Worm (Caenorhabditis elegans) whole organism, L3 larva: ENCODE data around the gene srx-116.

ENCODE experiments used
- ZK546.5 ChIP-seq: sonication (generic microtip); optimal IDR thresholded peaks from 2 replicates; lab custom pipeline; 2017; ENCODE audit warnings: missing biosample characterization, missing genetic modification characterization
- aly-2 ChIP-seq: fragments of 150-350 bp; optimal IDR thresholded peaks from 2 replicates; lab custom pipeline; 2014; ENCODE audit warnings: missing biosample characterization, missing genetic modification characterization
- ama-1 ChIP-seq: fragments of 150-350 bp; optimal IDR thresholded peaks from 2 replicates; lab custom pipeline; 2018
- ceh-16 ChIP-seq: sonication (generic microtip); optimal IDR thresholded peaks from 2 replicates; lab custom pipeline; 2017; ENCODE audit warnings: missing biosample characterization, missing genetic modification characterization
- ceh-28 ChIP-seq: fragments of 150-350 bp; optimal IDR thresholded peaks from 2 replicates; lab custom pipeline; 2014; ENCODE audit warnings: missing biosample characterization, missing genetic modification reagents, missing genetic modification characterization
- ceh-82 ChIP-seq: fragments of 150-350 bp; optimal IDR thresholded peaks from 2 replicates; lab custom pipeline; 2014; ENCODE audit warnings: missing biosample characterization, missing genetic modification characterization
- daf-12 ChIP-seq: fragments of 150-350 bp; optimal IDR thresholded peaks from 2 replicates; lab custom pipeline; 2014; ENCODE audit warnings: missing biosample characterization, missing genetic modification reagents, missing genetic modification characterization
- egl-5 ChIP-seq: fragments of 150-350 bp; optimal IDR thresholded peaks from 2 replicates; lab custom pipeline; 2017; ENCODE audit warnings: missing biosample characterization, missing genetic modification reagents, missing genetic modification characterization, inconsistent platforms
- elt-1 ChIP-seq: fragments of 150-350 bp; optimal IDR thresholded peaks from 2 replicates; lab custom pipeline; 2014; ENCODE audit warnings: missing biosample characterization, missing genetic modification characterization
- elt-2 ChIP-seq: sonication (generic microtip); optimal IDR thresholded peaks from 2 replicates; lab custom pipeline; 2016; ENCODE audit warnings: missing genetic modification reagents, mild to moderate bottlenecking, missing genetic modification characterization, missing compliant biosample characterization
- eor-1 ChIP-seq, 2 experiments: fragments of 150-350 bp; optimal IDR thresholded peaks; 2 replicates each; lab custom pipeline; 2014 to 2018; ENCODE audit warnings: missing biosample characterization in 2 of 2, missing genetic modification characterization in 2 of 2
- fkh-10 ChIP-seq: sonication (generic microtip); optimal IDR thresholded peaks from 2 replicates; lab custom pipeline; 2017; ENCODE audit warnings: missing biosample characterization, missing genetic modification reagents, missing genetic modification characterization
- fkh-2 ChIP-seq: fragments of 150-350 bp; optimal IDR thresholded peaks from 2 replicates; lab custom pipeline; 2014; ENCODE audit warnings: missing biosample characterization, missing genetic modification reagents, missing genetic modification characterization
- fos-1 ChIP-seq: fragments of 150-350 bp; optimal IDR thresholded peaks from 2 replicates; lab custom pipeline; 2014; ENCODE audit warnings: missing biosample characterization, missing genetic modification characterization
- hmg-11 ChIP-seq: sonication (generic microtip); optimal IDR thresholded peaks from 2 replicates; lab custom pipeline; 2016; ENCODE audit warnings: missing genetic modification characterization, missing compliant biosample characterization
- jun-1 ChIP-seq: fragments of 150-350 bp; optimal IDR thresholded peaks from 2 replicates; lab custom pipeline; 2014; ENCODE audit warnings: missing biosample characterization, missing genetic modification reagents, missing genetic modification characterization
- lin-15B ChIP-seq: fragments of 150-350 bp; optimal IDR thresholded peaks from 2 replicates; lab custom pipeline; 2014; ENCODE audit warnings: missing biosample characterization, missing genetic modification characterization
- mdl-1 ChIP-seq: fragments of 150-350 bp; optimal IDR thresholded peaks from 2 replicates; lab custom pipeline; 2014; ENCODE audit warnings: missing biosample characterization, missing genetic modification characterization
- nfya-1 ChIP-seq: sonication (generic microtip); optimal IDR thresholded peaks from 2 replicates; lab custom pipeline; 2017; ENCODE audit warnings: missing genetic modification characterization, mild to moderate bottlenecking, missing compliant biosample characterization, antibody characterized with exemption, moderate library complexity; ENCODE audit not compliant: insufficient read depth
- nhr-11 ChIP-seq: fragments of 150-350 bp; optimal IDR thresholded peaks from 2 replicates; lab custom pipeline; 2014; ENCODE audit warnings: missing biosample characterization, missing genetic modification characterization
- nhr-12 ChIP-seq: fragments of 150-350 bp; optimal IDR thresholded peaks from 2 replicates; lab custom pipeline; 2014; ENCODE audit warnings: missing biosample characterization, missing genetic modification characterization
- nhr-23 ChIP-seq: fragments of 150-350 bp; optimal IDR thresholded peaks from 2 replicates; lab custom pipeline; 2014; ENCODE audit warnings: missing biosample characterization, missing genetic modification reagents, missing genetic modification characterization
- nhr-25 ChIP-seq: sonication (generic microtip); optimal IDR thresholded peaks from 2 replicates; lab custom pipeline; 2017; ENCODE audit warnings: missing biosample characterization, missing genetic modification characterization
- nhr-28 ChIP-seq: fragments of 150-350 bp; optimal IDR thresholded peaks from 2 replicates; lab custom pipeline; 2014; ENCODE audit warnings: missing biosample characterization, missing genetic modification characterization
- nhr-43 ChIP-seq: sonication (generic microtip); optimal IDR thresholded peaks from 2 replicates; lab custom pipeline; 2016; ENCODE audit warnings: mild to moderate bottlenecking, missing genetic modification characterization, missing compliant biosample characterization; ENCODE audit not compliant: poor library complexity, severe bottlenecking
- nhr-67 ChIP-seq: fragments of 150-350 bp; optimal IDR thresholded peaks from 2 replicates; lab custom pipeline; 2014; ENCODE audit warnings: missing biosample characterization, missing genetic modification characterization
- nhr-76 ChIP-seq: fragments of 150-350 bp; sonication (generic microtip); optimal IDR thresholded peaks from 5 replicates; lab custom pipeline; 2014; ENCODE audit warnings: missing biosample characterization, missing genetic modification characterization
- nhr-77 ChIP-seq: fragments of 150-350 bp; optimal IDR thresholded peaks from 2 replicates; lab custom pipeline; 2014; ENCODE audit warnings: missing biosample characterization, missing genetic modification characterization
- pqm-1 ChIP-seq: fragments of 150-350 bp; optimal IDR thresholded peaks from 2 replicates; lab custom pipeline; 2017; ENCODE audit warnings: missing biosample characterization, missing genetic modification characterization, inconsistent platforms
- skn-1 ChIP-seq: fragments of 150-350 bp; optimal IDR thresholded peaks from 2 replicates; lab custom pipeline; 2014; ENCODE audit warnings: missing biosample characterization, missing genetic modification characterization
- snpc-4 ChIP-seq: fragments of 150-350 bp; optimal IDR thresholded peaks from 2 replicates; lab custom pipeline; 2014; ENCODE audit warnings: missing biosample characterization, missing genetic modification characterization
- unc-62 ChIP-seq: fragments of 150-350 bp; sonication (generic microtip); optimal IDR thresholded peaks from 4 replicates; lab custom pipeline; 2014; ENCODE audit warnings: missing biosample characterization, missing genetic modification reagents, missing genetic modification characterization
- zag-1 ChIP-seq: fragments of 150-350 bp; optimal IDR thresholded peaks from 2 replicates; lab custom pipeline; 2014; ENCODE audit warnings: missing biosample characterization, missing genetic modification characterization
- ztf-11 ChIP-seq: fragments of 150-350 bp; optimal IDR thresholded peaks from 2 replicates; lab custom pipeline; 2014; ENCODE audit warnings: missing biosample characterization, missing genetic modification characterization
- ztf-4 ChIP-seq: fragments of 150-350 bp; optimal IDR thresholded peaks from 2 replicates; lab custom pipeline; 2014; ENCODE audit warnings: missing biosample characterization, missing genetic modification characterization

srx-116 gene

ce11 chrV:12701613-12702012 is 30.9 kb downstream of the srx-116 start:
- TF ChIP-seq jun-1 (tag; lab: Kevin White, UChicago) (no peak), ztf-11 (tag; lab: Kevin White, UChicago) (no peak)

ce11 chrV:12704077-12704476 is 33.4 kb downstream of the srx-116 start, which contains the start of gene R11D1.1:
R11D1.1 (plus strand) TSS chrV:12704377.
- no peak for TF ChIP-seq nhr-23 (tag; lab: Kevin White, UChicago)
- TF ChIP-seq nhr-67 (tag; lab: Kevin White, UChicago): no peak
- TF ChIP-seq hmg-11 (tag; lab: Kevin White, UChicago): no peak
- TF ChIP-seq ceh-82 (tag; lab: Kevin White, UChicago): no peak
- TF ChIP-seq nhr-28 (tag; lab: Kevin White, UChicago): no peak
- TF ChIP-seq elt-2: no peak
- no peak for TF ChIP-seq pqm-1 (tag; lab: Kevin White, UChicago)
- no peak for TF ChIP-seq ztf-4 (tag; lab: Kevin White, UChicago)
- TF ChIP-seq nhr-12: no peak
- no peak for TF ChIP-seq ZK546.5
- no peak for TF ChIP-seq fkh-10 (GFP tag; lab: Kevin White, UChicago)
- no peak for TF ChIP-seq fos-1
- TF ChIP-seq elt-1 (tag; lab: Kevin White, UChicago): no peak
- TF ChIP-seq ceh-16 (tag; lab: Kevin White, UChicago): no peak
- no peak for TF ChIP-seq ceh-28
- TF ChIP-seq nhr-11 (tag; lab: Kevin White, UChicago): no peak
- no peak for TF ChIP-seq nfya-1
- no peak for TF ChIP-seq nhr-76 (tag; lab: Kevin White, UChicago)
- TF ChIP-seq daf-12 (tag; lab: Kevin White, UChicago): no peak
- no peak for TF ChIP-seq ama-1 (lab: Kevin White, UChicago)

- TF ChIP-seq fkh-10 (GFP tag; lab: Kevin White, UChicago): no peak
- no peak for TF ChIP-seq ceh-82 (tag; lab: Kevin White, UChicago)
- TF ChIP-seq egl-5 (tag; lab: Kevin White, UChicago): no peak
- no peak for TF ChIP-seq nhr-12
- no peak for TF ChIP-seq lin-15B (tag; lab: Kevin White, UChicago)
- no peak for TF ChIP-seq nhr-67 (tag; lab: Kevin White, UChicago)
- no peak for TF ChIP-seq snpc-4
- TF ChIP-seq mdl-1 (tag; lab: Kevin White, UChicago): no peak
- TF ChIP-seq jun-1 (tag; lab: Kevin White, UChicago): no peak
- no peak for TF ChIP-seq nhr-43 (tag; lab: Kevin White, UChicago)
- no peak for TF ChIP-seq fkh-2
- TF ChIP-seq elt-2: no peak
- TF ChIP-seq unc-62: no peak
- no peak for TF ChIP-seq nfya-1
- no peak for TF ChIP-seq eor-1 (tag; optimal IDR thresholded peaks at IDR 0.05; lab: Kevin White, UChicago)
- TF ChIP-seq, all 47 proteins: peak for 0
Observed at ce11 chrV:12706511-12706910, 35.8 kb downstream of the srx-116 start.

ce11 chrV:12708305-12708704 is 37.6 kb downstream of the srx-116 start, which contains the start of gene R11D1.2:
R11D1.2 (plus strand) TSS chrV:12708605.
- TF ChIP-seq fkh-10 (GFP tag; lab: Kevin White, UChicago): no peak
- TF ChIP-seq skn-1 (tag; lab: Kevin White, UChicago): no peak
- no peak for TF ChIP-seq zag-1 (tag; lab: Kevin White, UChicago)
- TF ChIP-seq nhr-43 (tag; lab: Kevin White, UChicago): no peak
- TF ChIP-seq ztf-4 (tag; lab: Kevin White, UChicago): no peak
- TF ChIP-seq nhr-77 (tag; lab: Kevin White, UChicago): no peak
- TF ChIP-seq nhr-23 (tag; lab: Kevin White, UChicago): no peak
- TF ChIP-seq ceh-16 (tag; lab: Kevin White, UChicago): no peak
- TF ChIP-seq aly-2 (tag; lab: Kevin White, UChicago): no peak
- no peak for TF ChIP-seq unc-62
- TF ChIP-seq pqm-1 (tag; lab: Kevin White, UChicago): no peak
- no peak for TF ChIP-seq ZK546.5
- TF ChIP-seq nhr-67 (tag; lab: Kevin White, UChicago): no peak
- TF ChIP-seq hmg-11 (tag; lab: Kevin White, UChicago): no peak
- TF ChIP-seq ama-1 (lab: Kevin White, UChicago): no peak
- no peak for TF ChIP-seq nhr-76 (tag; lab: Kevin White, UChicago)
- TF ChIP-seq nhr-11 (tag; lab: Kevin White, UChicago): no peak
- no peak for TF ChIP-seq nhr-25
- TF ChIP-seq, all 47 proteins: peak for 0
